Fruit fly (Drosophila melanogaster): ENCODE data around the gene gpp.

- no peak for TF ChIP-seq pan (optimal IDR thresholded peaks at IDR 0.05)
- TF ChIP-seq sv (GFP tag; optimal IDR thresholded peaks at IDR 0.05) = no peak
- TF ChIP-seq Hnf4 (GFP tag; optimal IDR thresholded peaks at IDR 0.05) = peak; percentile 33
These were observed 9.0 kb upstream of the gpp start for dm6 chr3R:6397611-6398092.

Data from whole organism, wandering third instar larva.